Fruit fly (Drosophila melanogaster): ENCODE results near the gene Galt.

Gene Galt

DNA sequence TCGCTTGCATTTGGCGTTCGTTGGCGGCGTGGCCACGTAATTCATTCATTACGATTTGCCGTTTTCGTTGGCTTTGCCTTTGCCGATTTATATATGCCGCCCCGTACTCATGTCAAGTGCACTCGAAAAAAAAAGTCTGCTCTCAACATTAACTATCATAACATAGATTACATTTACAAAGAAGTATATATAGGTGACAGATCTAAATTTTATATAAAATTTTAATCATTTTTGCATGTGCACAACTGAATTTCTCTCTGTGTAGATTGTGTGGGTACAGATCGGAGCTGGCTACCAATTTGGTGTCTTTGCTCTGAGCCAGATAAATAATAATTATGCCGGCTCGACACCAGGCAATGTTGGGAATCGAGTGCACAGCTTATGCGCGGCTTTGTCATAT lies 30.6 kb upstream of the Galt start (continued):
- TF ChIP-seq CG15269 (tag; optimal IDR thresholded peaks at IDR 0.05) = peak; percentile 58
- TF ChIP-seq org-1 (GFP tag; optimal IDR thresholded peaks at IDR 0.05) = no peak
- peak; percentile 37 for TF ChIP-seq tap (tag; optimal IDR thresholded peaks at IDR 0.05)
- no peak for TF ChIP-seq salm (tag; optimal IDR thresholded peaks at IDR 0.05)
- TF ChIP-seq CG10462 (GFP tag; optimal IDR thresholded peaks at IDR 0.05) = no peak
- TF ChIP-seq cad (GFP tag; optimal IDR thresholded peaks at IDR 0.05) = no peak
- TF ChIP-seq rib (GFP tag; IDR thresholded peaks at IDR 0.05) = no peak
- TF ChIP-seq E2f2 (GFP tag; IDR thresholded peaks at IDR 0.05) = peak; percentile 29; the same call in 1 of the 2 replicates
- TF ChIP-seq CG12236 (GFP tag; optimal IDR thresholded peaks at IDR 0.05) = peak; percentile 21
- TF ChIP-seq pfk (GFP tag; optimal IDR thresholded peaks at IDR 0.05) = no peak
- no peak for TF ChIP-seq CG3065 (GFP tag; optimal IDR thresholded peaks at IDR 0.05)
- no peak for TF ChIP-seq BEAF-32 (GFP tag; optimal IDR thresholded peaks at IDR 0.05)
- TF ChIP-seq Hr51 (GFP tag; optimal IDR thresholded peaks at IDR 0.05) = peak in 1 of 2 experiments; percentile 63
- no peak for TF ChIP-seq Dad (GFP tag; optimal IDR thresholded peaks at IDR 0.05)
- TF ChIP-seq Doc3 (GFP tag; IDR thresholded peaks at IDR 0.05; ENCODE audit: partially characterized antibody) = no peak
- peak; percentile 58 for TF ChIP-seq tgo (GFP tag; IDR thresholded peaks at IDR 0.05)
- peak; percentile 72 for TF ChIP-seq Ptx1 (GFP tag; IDR thresholded peaks at IDR 0.05)
- no peak for TF ChIP-seq CG5245 (GFP tag; optimal IDR thresholded peaks at IDR 0.05)
- TF ChIP-seq disco-r (GFP tag; optimal IDR thresholded peaks at IDR 0.05) = no peak
- peak; percentile 67 for TF ChIP-seq dysf (GFP tag; IDR thresholded peaks at IDR 0.05)
- TF ChIP-seq CG10321 (GFP tag; IDR thresholded peaks at IDR 0.05) = no peak
- no peak for TF ChIP-seq her (GFP tag; optimal IDR thresholded peaks at IDR 0.05)
- TF ChIP-seq cg (GFP tag; optimal IDR thresholded peaks at IDR 0.05) = no peak
- TF ChIP-seq CG15479 (GFP tag; optimal IDR thresholded peaks at IDR 0.05) = no peak
- peak; percentile 13 to 39 for TF ChIP-seq Pdp1 (GFP tag; optimal IDR thresholded peaks at IDR 0.05)
- peak; percentile 14 for TF ChIP-seq Max (GFP tag; optimal IDR thresholded peaks at IDR 0.05)
- TF ChIP-seq tio (GFP tag; optimal IDR thresholded peaks at IDR 0.05) = peak; percentile 2
- no peak for TF ChIP-seq p53 (GFP tag; optimal IDR thresholded peaks at IDR 0.05)
- TF ChIP-seq H15 (GFP tag; IDR thresholded peaks at IDR 0.05) = no peak
- TF ChIP-seq B-H2 (GFP tag; optimal IDR thresholded peaks at IDR 0.05) = no peak
- TF ChIP-seq CG11504 (tag; optimal IDR thresholded peaks at IDR 0.05) = peak; percentile 65
- peak; percentile 2 for TF ChIP-seq CG12942 (GFP tag; optimal IDR thresholded peaks at IDR 0.05)
- TF ChIP-seq eve (GFP tag; optimal IDR thresholded peaks at IDR 0.05) = no peak
- TF ChIP-seq pita (GFP tag; optimal IDR thresholded peaks at IDR 0.05) = no peak
- peak; percentile 58; the same call in 1 of the 2 replicates for TF ChIP-seq ara (GFP tag; IDR thresholded peaks at IDR 0.05)
- TF ChIP-seq Dref (GFP tag; IDR thresholded peaks at IDR 0.05) = no peak
- peak; percentile 7 for TF ChIP-seq CG18764 (GFP tag; optimal IDR thresholded peaks at IDR 0.05)
- TF ChIP-seq CG7786 (GFP tag; optimal IDR thresholded peaks at IDR 0.05) = peak; percentile 31
- TF ChIP-seq pb (GFP tag; optimal IDR thresholded peaks at IDR 0.05) = no peak
- peak; percentile 20 for TF ChIP-seq CG10654 (GFP tag; optimal IDR thresholded peaks at IDR 0.05)
- no peak for TF ChIP-seq unc-4 (GFP tag; IDR thresholded peaks at IDR 0.05; ENCODE audit: partially characterized antibody)
- TF ChIP-seq dimm (GFP tag; IDR thresholded peaks at IDR 0.05) = no peak
- no peak for TF ChIP-seq CG9609 (GFP tag; optimal IDR thresholded peaks at IDR 0.05)
- peak; percentile 40 for TF ChIP-seq H2.0 (GFP tag; IDR thresholded peaks at IDR 0.05)
- peak; percentile 53 for TF ChIP-seq Oli (tag; optimal IDR thresholded peaks at IDR 0.05)
- TF ChIP-seq ewg (GFP tag; optimal IDR thresholded peaks at IDR 0.05) = no peak
- TF ChIP-seq Tbp (GFP tag; optimal IDR thresholded peaks at IDR 0.05) = no peak
- 0 out of 2 replicates have a peak, but pooled peaks have one; percentile 43 for TF ChIP-seq CG7372 (GFP tag; IDR thresholded peaks at IDR 0.05)
- peak; percentile 27; the same call in 1 of the 2 replicates for TF ChIP-seq CG32772 (GFP tag; IDR thresholded peaks at IDR 0.05)
- no peak for TF ChIP-seq sqz (GFP tag; optimal IDR thresholded peaks at IDR 0.05)
- TF ChIP-seq CG9215 (GFP tag; IDR thresholded peaks at IDR 0.05) = no peak
- TF ChIP-seq CG2120 (GFP tag; optimal IDR thresholded peaks at IDR 0.05) = peak; percentile 47

Measured in whole organism, embryonic.